Fruit fly (Drosophila melanogaster): ENCODE measurements around the gene Srr.

Gene Srr

dm6 chr3R:9352595-9353275, 12.5 kb upstream of the Srr start:
- TF ChIP-seq CG33017 (tag; optimal IDR thresholded peaks at IDR 0.05) (no peak), CG7101 (tag; optimal IDR thresholded peaks at IDR 0.05) (no peak), CG5204 (GFP tag; optimal IDR thresholded peaks at IDR 0.05) (no peak), CG1620 (GFP tag; optimal IDR thresholded peaks at IDR 0.05) (no peak), CG11617 (GFP tag; optimal IDR thresholded peaks at IDR 0.05) (no peak), bab1 (GFP tag; optimal IDR thresholded peaks at IDR 0.05) (no peak), Clk (GFP tag; optimal IDR thresholded peaks at IDR 0.05) (no peak), CG7045 (GFP tag; optimal IDR thresholded peaks at IDR 0.05) (no peak), ovo (GFP tag; optimal IDR thresholded peaks at IDR 0.05) (peak; percentile 84), Hr96 (GFP tag; optimal IDR thresholded peaks at IDR 0.05) (no peak), cic (GFP tag; optimal IDR thresholded peaks at IDR 0.05) (peak; percentile 60), Mnt (GFP tag; optimal IDR thresholded peaks at IDR 0.05) (no peak), cnc (optimal IDR thresholded peaks at IDR 0.05) (no peak), tj (GFP tag; optimal IDR thresholded peaks at IDR 0.05) (peak; percentile 86), Crg-1 (GFP tag; optimal IDR thresholded peaks at IDR 0.05) (no peak), CG12768 (GFP tag; optimal IDR thresholded peaks at IDR 0.05) (peak; percentile 82), kay (GFP tag; ENCODE audit: borderline replicate concordance) (peak; percentile 87), CG14711 (tag; optimal IDR thresholded peaks at IDR 0.05) (no peak), pad (GFP tag; optimal IDR thresholded peaks at IDR 0.05) (peak; percentile 77), toe (GFP tag; optimal IDR thresholded peaks at IDR 0.05) (no peak)

DNA sequence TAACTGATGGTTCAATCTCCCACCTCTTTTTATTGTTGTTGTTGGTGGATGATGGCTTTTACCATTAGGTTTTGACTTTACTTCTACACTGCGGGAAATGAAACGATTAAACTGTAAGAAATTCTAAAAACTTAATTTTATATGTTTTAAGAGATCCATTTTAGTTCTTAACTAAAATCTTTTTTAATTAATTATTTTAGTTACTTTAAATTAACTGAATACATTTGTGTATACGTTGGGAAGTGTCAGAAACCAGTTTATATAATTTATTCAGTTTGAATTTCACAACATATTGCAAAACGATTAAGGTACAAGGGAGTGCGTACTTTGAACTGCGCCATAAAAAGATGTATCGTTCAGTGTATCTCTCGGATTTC, 11.9 kb upstream of the Srr start:
- TF ChIP-seq Hr96 (GFP tag; optimal IDR thresholded peaks at IDR 0.05) (no peak), kay (GFP tag; ENCODE audit: borderline replicate concordance) (peak; percentile 82), CG33017 (tag; optimal IDR thresholded peaks at IDR 0.05) (peak; percentile 77), cnc (optimal IDR thresholded peaks at IDR 0.05) (no peak), CG14711 (tag; optimal IDR thresholded peaks at IDR 0.05) (peak; percentile 70), Clk (GFP tag; optimal IDR thresholded peaks at IDR 0.05) (no peak), bab1 (GFP tag; optimal IDR thresholded peaks at IDR 0.05) (peak; percentile 55), CG11617 (GFP tag; optimal IDR thresholded peaks at IDR 0.05) (peak; percentile 27), Mnt (GFP tag; optimal IDR thresholded peaks at IDR 0.05) (no peak), Crg-1 (GFP tag; optimal IDR thresholded peaks at IDR 0.05) (no peak), CG7101 (tag; optimal IDR thresholded peaks at IDR 0.05) (peak; percentile 28), CG7045 (GFP tag; optimal IDR thresholded peaks at IDR 0.05) (peak; percentile 69), tj (GFP tag; optimal IDR thresholded peaks at IDR 0.05) (no peak)

dm6 chr3R:9355195-9355594, 10.0 kb upstream of the Srr start, which contains the start of gene CG43675:
CG43675 (plus strand) TSS chr3R:9355495.
- TF ChIP-seq Crg-1 (GFP tag; optimal IDR thresholded peaks at IDR 0.05) (no peak), Clk (GFP tag; optimal IDR thresholded peaks at IDR 0.05) (no peak), cic (GFP tag; optimal IDR thresholded peaks at IDR 0.05) (no peak), Mnt (GFP tag; optimal IDR thresholded peaks at IDR 0.05) (no peak), CG33017 (tag; optimal IDR thresholded peaks at IDR 0.05) (no peak), ovo (GFP tag; optimal IDR thresholded peaks at IDR 0.05) (no peak), CG5204 (GFP tag; optimal IDR thresholded peaks at IDR 0.05) (no peak), CG1620 (GFP tag; optimal IDR thresholded peaks at IDR 0.05) (no peak)

- no peak for TF ChIP-seq CG1620 (GFP tag; optimal IDR thresholded peaks at IDR 0.05)
- TF ChIP-seq cic (GFP tag; optimal IDR thresholded peaks at IDR 0.05), result no peak
- TF ChIP-seq toe (GFP tag; optimal IDR thresholded peaks at IDR 0.05), result no peak
- TF ChIP-seq Crg-1 (GFP tag; optimal IDR thresholded peaks at IDR 0.05), result no peak
- no peak for TF ChIP-seq CG7045 (GFP tag; optimal IDR thresholded peaks at IDR 0.05)
- no peak for TF ChIP-seq CG11617 (GFP tag; optimal IDR thresholded peaks at IDR 0.05)
- TF ChIP-seq CG12768 (GFP tag; optimal IDR thresholded peaks at IDR 0.05), result no peak
- TF ChIP-seq CG33017 (tag; optimal IDR thresholded peaks at IDR 0.05), result no peak
Measured at dm6 chr3R:9359393-9359792, 5.8 kb upstream of the Srr start.

DNA sequence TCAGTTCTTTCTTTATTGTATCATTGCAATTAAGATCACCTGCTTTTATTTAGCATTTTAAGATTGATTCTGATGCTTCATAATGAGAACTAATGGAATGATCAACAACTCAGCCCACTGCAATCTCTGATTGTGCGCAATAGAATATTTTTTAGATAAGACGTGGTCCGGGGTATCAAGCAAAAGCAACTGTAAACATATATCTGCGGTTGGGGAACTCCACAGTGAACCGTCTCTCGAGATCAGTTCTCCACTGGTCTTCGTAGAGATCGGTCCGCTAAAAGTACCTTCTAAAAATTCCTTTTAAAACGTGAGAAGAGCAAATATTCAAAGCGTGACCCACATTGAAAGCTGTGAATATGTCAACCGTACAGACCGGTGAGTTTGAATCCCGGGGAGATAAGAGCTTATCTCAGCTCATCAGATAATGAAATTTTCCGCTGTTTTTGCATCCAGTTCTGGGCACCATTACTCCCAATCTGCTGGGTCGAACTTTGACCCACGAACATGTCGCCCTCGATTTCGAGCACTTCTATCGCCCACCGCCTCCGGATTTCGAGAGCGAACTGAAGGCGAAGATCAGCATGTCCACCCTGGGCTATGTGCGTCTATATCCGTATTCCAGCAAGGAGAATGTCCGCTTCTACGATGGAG, 2.0 kb upstream of the Srr start, which contains the start of gene CG18473:
Gene CG18473 (plus strand): TSS at position 240 of the 654 bp plus-strand sequence.
- peak; percentile 9 for TF ChIP-seq kay (GFP tag; ENCODE audit: borderline replicate concordance)
- TF ChIP-seq bab1 (GFP tag; optimal IDR thresholded peaks at IDR 0.05), result no peak
- no peak for TF ChIP-seq CG12768 (GFP tag; optimal IDR thresholded peaks at IDR 0.05)
- TF ChIP-seq CG11617 (GFP tag; optimal IDR thresholded peaks at IDR 0.05), result no peak

- TF ChIP-seq toe (GFP tag; optimal IDR thresholded peaks at IDR 0.05) (no peak), pad (GFP tag; optimal IDR thresholded peaks at IDR 0.05) (no peak), cnc (optimal IDR thresholded peaks at IDR 0.05) (no peak), kay (GFP tag; ENCODE audit: borderline replicate concordance) (peak; percentile 95), Clk (GFP tag; optimal IDR thresholded peaks at IDR 0.05) (no peak)
Measured at dm6 chr3R:9365893-9366500, 799 bp downstream of the Srr start.
